Fruit fly (Drosophila melanogaster) whole organism, larva: ENCODE measurements around the gene CG15343.
A peak's percentile ranks its signal among the peaks of the same experiment; 100 is the strongest.

Experiments
- noc ChIP-seq: fragments of 200-800 bp; sonication (Bioruptor generic); optimal IDR thresholded peaks from 3 replicates; lab custom pipeline; 2019; ENCODE audit warnings: missing biosample characterization, mild to moderate bottlenecking, missing genetic modification characterization, moderate library complexity

Gene CG15343

DNA sequence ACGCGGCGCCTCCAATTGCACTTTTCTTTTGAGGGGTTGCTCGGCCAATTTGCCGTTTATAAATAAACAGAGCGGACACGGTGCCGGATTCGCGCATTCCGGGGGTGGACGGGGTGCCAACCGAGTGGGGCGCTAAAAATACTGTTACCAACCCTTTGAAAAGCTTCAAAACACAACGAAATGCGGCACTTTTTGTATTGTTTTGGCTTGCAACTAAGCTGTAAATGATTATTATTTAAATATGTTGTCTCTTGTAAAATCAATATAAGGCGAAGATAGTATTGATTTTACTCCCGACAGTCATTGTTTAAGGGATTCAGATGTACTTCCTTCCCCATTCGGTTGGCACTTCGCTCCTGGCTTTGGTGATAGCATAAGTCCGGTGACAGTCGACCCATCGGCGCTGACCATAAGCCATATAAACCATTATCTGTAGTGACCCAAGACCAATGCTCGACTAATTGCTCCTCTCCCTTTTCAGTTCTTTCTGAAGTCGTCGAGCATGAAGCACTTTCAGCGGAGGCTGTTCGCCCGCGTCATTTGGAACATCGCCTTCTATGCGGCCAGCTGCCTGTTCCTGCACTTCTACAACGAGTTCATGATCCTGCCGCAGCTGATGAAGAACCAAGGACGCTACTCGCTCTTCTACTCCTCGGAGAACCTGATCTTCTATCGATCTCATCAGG is at the start of gene CG15343:
Gene CG15343 (minus strand): TSS at position 8 of the 686 bp plus-strand sequence.
- peak; percentile 12 for TF ChIP-seq noc (tag; lab: Kevin White, UChicago)

dm6 chrX:8294493-8295337 is 21.1 kb upstream of the CG15343 start:
- TF ChIP-seq noc (tag; lab: Kevin White, UChicago): no peak

DNA sequence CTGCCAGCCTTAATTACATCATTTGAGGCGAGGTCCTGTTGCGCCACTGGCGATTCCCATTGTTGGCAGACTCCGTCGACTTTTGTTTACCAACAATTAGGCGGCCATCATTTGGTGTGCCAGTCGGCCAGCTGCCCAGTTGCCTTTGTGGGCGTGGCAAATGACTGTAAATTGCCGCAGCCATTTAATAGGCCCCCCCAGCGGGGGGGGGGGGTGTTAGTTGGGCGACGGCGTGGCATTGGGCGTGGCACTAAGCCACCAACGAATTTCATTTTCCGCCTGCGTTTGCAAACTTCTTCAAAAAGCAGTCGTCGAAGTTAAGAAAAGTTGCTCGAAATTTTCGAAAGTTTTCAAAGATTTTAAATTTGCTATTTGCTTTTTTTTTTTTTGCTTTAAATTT is 13.3 kb upstream of the CG15343 start:
- TF ChIP-seq noc (tag; lab: Kevin White, UChicago): no peak

DNA sequence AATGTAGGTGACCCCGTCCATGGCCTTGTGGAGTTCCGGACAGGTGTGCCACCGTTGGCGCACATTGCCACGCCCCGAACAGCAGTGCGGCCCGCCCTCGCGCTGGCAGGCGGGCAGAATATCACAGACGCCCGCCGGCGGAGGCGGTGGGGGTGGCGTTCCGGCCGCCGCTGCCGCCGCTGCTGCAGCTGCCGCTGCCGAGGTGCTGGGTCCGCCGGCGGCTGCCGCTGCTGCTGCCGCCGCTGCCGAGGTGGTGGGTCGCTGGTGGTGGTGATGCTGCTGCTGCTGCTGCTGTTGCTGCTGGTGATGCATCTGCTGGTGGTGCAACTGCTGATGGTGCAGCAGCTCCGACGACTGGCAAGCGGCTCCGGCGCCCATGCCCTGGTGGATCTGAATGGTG is 11.4 kb upstream of the CG15343 start:
- TF ChIP-seq noc (tag; lab: Kevin White, UChicago): no peak

DNA sequence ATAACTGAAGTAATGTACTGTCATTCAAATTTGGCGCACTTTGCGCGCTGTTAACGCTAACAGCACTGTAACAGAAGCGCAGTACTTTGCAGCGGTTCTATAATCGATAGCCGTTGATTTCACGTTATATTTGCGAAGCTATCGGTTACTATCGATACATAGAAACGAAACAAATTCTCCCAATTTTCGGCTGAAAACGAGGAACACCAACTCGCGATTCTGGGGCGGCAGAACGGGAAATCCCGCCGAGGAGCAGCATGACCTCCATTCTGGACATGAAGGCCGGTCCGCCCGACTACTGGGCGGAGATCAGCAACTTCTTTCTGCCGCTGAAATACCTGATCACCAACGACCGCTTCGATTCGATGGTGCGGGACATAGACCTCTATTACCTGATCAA is 315 bp downstream of the CG15343 start, which contains the start of gene CG1636:
Gene CG1636 (plus strand): TSS at position 122 of the 400 bp plus-strand sequence.
- TF ChIP-seq noc (tag; lab: Kevin White, UChicago): no peak

DNA sequence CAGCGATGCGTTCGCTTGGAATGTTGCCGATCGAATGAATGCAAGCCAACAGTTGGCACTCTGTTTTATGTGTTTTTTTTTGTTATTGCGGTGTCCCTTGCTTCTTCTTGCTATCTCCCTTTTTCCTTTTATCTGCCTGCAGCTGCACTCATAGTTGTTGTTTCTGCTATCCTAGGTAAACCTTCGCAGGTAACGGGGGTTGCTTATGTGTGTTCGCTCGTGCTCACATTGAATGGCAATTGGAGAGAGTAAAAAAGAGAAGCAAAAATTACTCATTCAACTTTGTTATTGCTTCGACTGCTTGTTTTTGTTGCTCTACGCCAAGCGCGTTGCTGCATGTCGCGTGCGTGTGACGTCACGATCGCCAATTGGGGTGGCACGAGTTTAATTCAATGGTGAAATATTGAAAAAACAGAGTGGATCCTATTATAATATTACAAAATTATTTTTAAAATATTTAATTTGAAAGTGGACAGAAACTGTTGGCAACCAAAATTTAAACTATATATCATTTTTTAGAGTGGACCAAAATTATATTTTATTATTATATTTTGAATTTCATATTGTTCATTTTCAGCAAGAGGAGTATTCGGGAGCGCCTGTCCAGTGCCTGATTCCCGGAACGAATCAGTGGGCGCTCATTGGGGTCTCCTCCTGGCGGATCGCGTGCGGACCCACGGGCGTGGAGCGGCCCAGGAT is 2.1 kb downstream of the CG15343 start, which contains the start of gene Corp:
Gene Corp (minus strand): TSS at position 47 of the 699 bp plus-strand sequence.
- TF ChIP-seq noc (tag; lab: Kevin White, UChicago): no peak

DNA sequence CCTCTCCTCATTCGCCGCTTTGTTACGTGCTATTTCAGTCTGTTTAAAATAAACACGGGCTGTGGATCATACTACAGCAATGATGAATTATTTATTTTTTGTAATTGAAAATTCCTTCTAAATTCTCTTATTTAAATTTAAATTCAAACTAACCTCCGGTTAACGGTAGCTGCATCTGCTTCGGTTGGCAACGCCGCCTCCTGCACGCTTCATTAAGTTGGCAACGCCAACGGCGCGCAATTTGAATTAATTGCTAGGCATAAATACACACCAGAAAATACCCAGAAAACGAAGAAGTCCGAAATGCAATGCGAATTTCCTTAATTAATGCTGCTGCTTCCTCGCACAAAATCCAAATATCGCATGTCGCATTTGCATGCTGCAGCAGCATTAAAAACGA is 8.3 kb downstream of the CG15343 start:
- no peak for TF ChIP-seq noc (tag; lab: Kevin White, UChicago)

DNA sequence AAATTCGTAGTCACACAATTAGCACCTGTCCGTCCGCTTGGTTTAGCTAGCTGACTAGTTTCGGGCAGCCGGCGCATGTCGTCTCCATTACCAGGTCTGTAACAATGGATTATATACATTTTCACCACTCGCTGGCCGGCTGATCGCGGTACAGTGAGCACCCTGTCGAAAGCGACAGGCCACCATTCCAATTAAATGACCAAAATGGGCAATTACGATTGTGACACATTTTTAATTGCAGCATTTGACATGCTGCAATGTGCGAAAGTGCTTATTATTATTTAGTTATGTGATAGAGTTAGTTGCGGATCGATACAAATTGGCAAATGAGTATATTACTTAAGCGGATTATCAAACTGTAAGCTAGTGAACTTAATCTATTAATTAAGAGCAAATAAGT is 10.4 kb downstream of the CG15343 start:
- peak; percentile 29 for TF ChIP-seq noc (tag; lab: Kevin White, UChicago)

dm6 chrX:8259881-8260280 is 13.7 kb downstream of the CG15343 start:
- peak; percentile 10 for TF ChIP-seq noc (tag; lab: Kevin White, UChicago)

dm6 chrX:8258281-8258802 is 15.3 kb downstream of the CG15343 start:
- TF ChIP-seq noc (tag; lab: Kevin White, UChicago): no peak

- no peak for TF ChIP-seq noc (tag; lab: Kevin White, UChicago)
These were observed 18.8 kb downstream of the CG15343 start for dm6 chrX:8254739-8255326.

DNA sequence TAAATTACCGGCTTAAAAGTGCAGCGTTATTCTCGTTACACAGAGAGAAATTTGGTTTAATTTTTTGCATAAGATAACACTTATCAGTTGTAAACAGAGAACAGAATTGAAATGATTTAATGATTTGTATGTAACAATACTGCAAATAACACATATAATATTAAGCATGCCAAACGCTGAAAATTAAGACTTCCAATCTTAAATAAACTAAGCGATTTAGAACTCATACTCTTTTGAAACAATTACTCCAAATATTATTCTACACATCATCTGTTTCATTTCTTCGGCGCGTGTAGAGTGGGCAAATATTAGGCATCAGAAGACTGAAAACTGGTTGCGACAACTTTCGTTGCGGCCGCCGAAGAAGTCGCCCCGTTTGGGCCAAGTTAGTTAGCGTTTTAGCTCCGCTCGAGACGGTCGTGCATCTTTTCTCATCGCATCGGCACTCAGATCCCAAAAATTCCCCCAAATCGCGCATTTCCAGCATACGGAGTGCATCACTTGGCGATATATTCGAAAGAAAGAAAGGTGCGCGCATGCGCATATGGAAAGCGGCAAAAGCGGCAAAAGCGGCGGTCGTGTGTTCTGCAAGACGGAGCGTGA is 21.2 kb downstream of the CG15343 start, which contains the start of gene CG1632:
Gene CG1632 (plus strand): TSS at position 387 of the 603 bp plus-strand sequence.
- TF ChIP-seq noc (tag; lab: Kevin White, UChicago): no peak

DNA sequence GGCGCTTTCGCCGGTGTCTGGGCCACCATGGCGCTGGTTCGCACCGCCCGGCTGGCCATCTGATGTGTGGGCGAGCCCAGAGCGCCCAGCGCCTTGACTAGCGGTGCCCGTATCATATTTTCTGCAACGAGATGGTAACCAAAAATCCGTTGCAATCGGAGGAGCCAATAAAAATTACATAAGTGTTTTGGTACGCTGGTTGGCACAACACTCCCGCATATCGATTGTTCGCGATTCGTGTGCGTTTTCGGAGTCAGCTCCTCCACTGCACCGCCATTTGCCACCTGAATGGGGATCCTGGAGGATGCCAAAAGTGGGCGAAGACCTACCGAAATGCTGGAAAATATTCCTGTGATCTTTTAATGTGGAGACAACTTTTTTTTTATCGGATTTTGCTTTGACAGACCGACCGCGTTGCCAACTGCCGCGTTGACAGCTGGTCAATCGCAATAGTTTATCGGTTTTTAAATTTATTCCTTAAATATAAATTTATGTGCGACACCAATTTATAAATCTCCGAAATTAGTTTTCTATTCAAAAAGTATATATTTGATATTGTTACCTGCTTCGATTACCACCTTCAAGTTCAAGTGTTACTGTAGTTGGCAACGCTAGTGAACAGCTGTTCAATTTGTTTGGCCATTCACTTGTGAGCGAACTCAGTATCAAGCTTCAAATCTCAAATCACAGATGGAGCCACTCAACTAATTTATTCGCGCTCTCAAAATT is 22.2 kb downstream of the CG15343 start, which contains the start of gene ND-75:
Gene ND-75 (minus strand): TSS at position 420 of the 729 bp plus-strand sequence.
- TF ChIP-seq noc (tag; lab: Kevin White, UChicago): no peak
